Worm (Caenorhabditis elegans): ENCODE measurements around the gene C44H4.8.

ce11 chrX:14581429-14581828 lies 13.5 kb upstream of the C44H4.8 start, which contains the start of gene sym-1:
- TF ChIP-seq unc-62 (GFP tag; optimal IDR thresholded peaks at IDR 0.05), result no peak
- TF ChIP-seq snpc-4 (tag; optimal IDR thresholded peaks at IDR 0.05), result no peak

Measured in whole organism, mixed stage, embryonic.